Fruit fly (Drosophila melanogaster) whole organism, embryonic: ENCODE results near the gene can.

Experiments
- Ada2b ChIP-seq: fragments of 200-800 bp; sonication (Bioruptor generic); IDR thresholded peaks from 2 replicates; pipeline ENCODE4 v1.3.6; 2022; ENCODE audit warnings: missing biosample characterization, missing genetic modification characterization
- Atf6 ChIP-seq: fragments of 200-800 bp; sonication (Bioruptor generic); IDR thresholded peaks from 2 replicates; pipeline ENCODE4 v1.3.6; 2022; ENCODE audit warnings: missing biosample characterization, missing genetic modification characterization
- CG10147 ChIP-seq: fragments of 200-800 bp; sonication (Bioruptor generic); optimal IDR thresholded peaks from 2 replicates; lab custom pipeline; 2019; ENCODE audit warnings: missing biosample characterization, mild to moderate bottlenecking, missing genetic modification characterization, moderate library complexity
- CG10209 ChIP-seq: fragments of 200-800 bp; sonication (Bioruptor generic); optimal IDR thresholded peaks from 3 replicates; lab custom pipeline; 2017; ENCODE audit warnings: missing biosample characterization, mild to moderate bottlenecking, missing genetic modification characterization, missing genetic modification reagents
- CG10431 ChIP-seq: fragments of 200-800 bp; sonication (Bioruptor generic); optimal IDR thresholded peaks from 3 replicates; lab custom pipeline; 2018; ENCODE audit warnings: missing biosample characterization, mild to moderate bottlenecking, missing genetic modification characterization
- CG11456 ChIP-seq: fragments of 200-800 bp; sonication (Bioruptor generic); IDR thresholded peaks from 3 replicates; pipeline ENCODE4 v1.3.6; 2022; ENCODE audit warnings: missing biosample characterization, missing genetic modification characterization
- CG12942 ChIP-seq: fragments of 200-800 bp; sonication (Bioruptor generic); optimal IDR thresholded peaks from 3 replicates; lab custom pipeline; 2016; ENCODE audit warnings: missing biosample characterization, missing genetic modification characterization
- CG14441 ChIP-seq: fragments of 200-800 bp; sonication (Bioruptor generic); IDR thresholded peaks from 2 replicates; pipeline ENCODE4 v1.3.6; 2022; ENCODE audit warnings: missing biosample characterization, missing genetic modification characterization
- CG15011 ChIP-seq: fragments of 200-800 bp; sonication (Bioruptor generic); optimal IDR thresholded peaks from 3 replicates; lab custom pipeline; 2018; ENCODE audit warnings: missing biosample characterization, mild to moderate bottlenecking, missing genetic modification characterization
- CG1603 ChIP-seq: fragments of 200-800 bp; sonication (Bioruptor generic); optimal IDR thresholded peaks from 2 replicates; lab custom pipeline; 2019; ENCODE audit warnings: missing biosample characterization, mild to moderate bottlenecking, missing genetic modification characterization, moderate library complexity
- CG1647 ChIP-seq: fragments of 200-800 bp; sonication (Bioruptor generic); optimal IDR thresholded peaks from 3 replicates; lab custom pipeline; 2016; ENCODE audit warnings: missing biosample characterization, missing genetic modification characterization
- CG17328 ChIP-seq: fragments of 200-800 bp; sonication (Bioruptor generic); IDR thresholded peaks from 2 replicates; pipeline ENCODE4 v1.3.6; 2022; ENCODE audit warnings: missing biosample characterization, missing genetic modification characterization
- CG17385 ChIP-seq: fragments of 200-800 bp; sonication (Bioruptor generic); optimal IDR thresholded peaks from 3 replicates; lab custom pipeline; 2018; ENCODE audit warnings: missing biosample characterization, mild to moderate bottlenecking, missing genetic modification characterization
- CG1832 ChIP-seq: fragments of 200-800 bp; sonication (Bioruptor generic); optimal IDR thresholded peaks from 2 replicates; lab custom pipeline; 2017; ENCODE audit warnings: missing biosample characterization, mild to moderate bottlenecking, missing genetic modification characterization, inconsistent platforms
- CG18476 ChIP-seq: fragments of 200-800 bp; sonication (Bioruptor generic); optimal IDR thresholded peaks from 2 replicates; lab custom pipeline; 2016; ENCODE audit warnings: missing biosample characterization, mild to moderate bottlenecking, missing genetic modification characterization
- CG30403 ChIP-seq: fragments of 200-800 bp; sonication (Bioruptor generic); optimal IDR thresholded peaks from 3 replicates; lab custom pipeline; 2016; ENCODE audit warnings: missing biosample characterization, missing genetic modification characterization
- CG32532 ChIP-seq: fragments of 200-800 bp; sonication (Bioruptor generic); IDR thresholded peaks from 2 replicates; pipeline ENCODE4 v1.3.6; 2022; ENCODE audit warnings: missing biosample characterization, missing genetic modification characterization
- CG34376 ChIP-seq: fragments of 200-800 bp; sonication (Bioruptor generic); optimal IDR thresholded peaks from 2 replicates; lab custom pipeline; 2018; ENCODE audit warnings: missing biosample characterization, mild to moderate bottlenecking, missing genetic modification characterization
- CG3726 ChIP-seq: fragments of 200-800 bp; sonication (Bioruptor generic); IDR thresholded peaks from 3 replicates; pipeline ENCODE4, ENCODE4 v1.3.6; 2022; ENCODE audit warnings: missing biosample characterization, missing genetic modification characterization
- CG4707 ChIP-seq: fragments of 200-800 bp; sonication (Bioruptor generic); optimal IDR thresholded peaks from 2 replicates; lab custom pipeline; 2018; ENCODE audit warnings: missing biosample characterization, mild to moderate bottlenecking, missing genetic modification characterization, moderate library complexity
- CG5953 ChIP-seq: fragments of 200-800 bp; sonication (Bioruptor generic); IDR thresholded peaks from 2 replicates; pipeline ENCODE4 v1.3.6; 2022; ENCODE audit warnings: missing biosample characterization, missing genetic modification characterization
- CG6175 ChIP-seq: fragments of 200-800 bp; sonication (Bioruptor generic); IDR thresholded peaks from 3 replicates; pipeline ENCODE4 v1.3.6; 2022; ENCODE audit warnings: missing biosample characterization, missing genetic modification characterization
- CG7271 ChIP-seq: fragments of 200-800 bp; sonication (Bioruptor generic); optimal IDR thresholded peaks from 2 replicates; lab custom pipeline; 2018; ENCODE audit warnings: missing biosample characterization, mild to moderate bottlenecking, missing genetic modification characterization, moderate library complexity
- CG7372 ChIP-seq: fragments of 200-800 bp; sonication (Bioruptor generic); IDR thresholded peaks from 2 replicates; pipeline ENCODE4 v1.3.6; 2022; ENCODE audit warnings: missing biosample characterization, missing genetic modification characterization
- D ChIP-seq, 2 experiments: fragments of 200-800 bp in 1 of 2; fragments of >200 bp in 1 of 2; sonication (Bioruptor generic) in 1 of 2; optimal IDR thresholded peaks; 2 replicates in 1 of 2; 3 replicates in 1 of 2; lab custom pipeline; 2017; ENCODE audit warnings: mild to moderate bottlenecking in 1 of 2, missing biosample characterization in 1 of 2, missing genetic modification characterization in 1 of 2, missing genetic modification reagents in 1 of 2
- D19A ChIP-seq: fragments of 200-800 bp; optimal IDR thresholded peaks from 3 replicates; lab custom pipeline; 2019; ENCODE audit warnings: missing biosample characterization, mild to moderate bottlenecking, missing genetic modification characterization, moderate library complexity
- Elba2 ChIP-seq: fragments of 200-800 bp; sonication (Bioruptor generic); optimal IDR thresholded peaks from 3 replicates; lab custom pipeline; 2016; ENCODE audit warnings: missing biosample characterization, missing genetic modification characterization
- H15 ChIP-seq: fragments of 200-800 bp; sonication (Bioruptor generic); IDR thresholded peaks from 3 replicates; pipeline ENCODE4 v1.3.6; 2022; ENCODE audit warnings: missing biosample characterization, missing genetic modification characterization
- Med ChIP-seq: fragments of 200-800 bp; sonication (Bioruptor generic); peaks from one replicate; lab custom pipeline; 2016; ENCODE audit warnings: missing biosample characterization, missing genetic modification characterization, mild to moderate bottlenecking, inconsistent platforms, moderate library complexity
- Nf-YB ChIP-seq: fragments of 200-800 bp; sonication (Bioruptor generic); optimal IDR thresholded peaks from 3 replicates; lab custom pipeline; 2019; ENCODE audit warnings: missing biosample characterization, mild to moderate bottlenecking, missing genetic modification characterization, moderate library complexity
- Nf-YC ChIP-seq: fragments of 200-800 bp; optimal IDR thresholded peaks from 3 replicates; lab custom pipeline; 2019; ENCODE audit warnings: missing biosample characterization, mild to moderate bottlenecking, missing genetic modification characterization, moderate library complexity
- bcd ChIP-seq: fragments of 200-800 bp; sonication (Bioruptor generic); optimal IDR thresholded peaks from 2 replicates; lab custom pipeline; 2017; ENCODE audit warnings: missing biosample characterization, mild to moderate bottlenecking, missing genetic modification characterization
- corto ChIP-seq: fragments of 200-800 bp; sonication (Bioruptor generic); optimal IDR thresholded peaks from 2 replicates; lab custom pipeline; 2016; ENCODE audit warnings: missing biosample characterization, mild to moderate bottlenecking, missing genetic modification characterization, moderate library complexity
- dmrt11E ChIP-seq: fragments of 200-800 bp; sonication (Bioruptor generic); optimal IDR thresholded peaks from 3 replicates; lab custom pipeline; 2018; ENCODE audit warnings: missing biosample characterization, mild to moderate bottlenecking, missing genetic modification characterization, moderate library complexity
- fd64A ChIP-seq: fragments of 200-800 bp; sonication (Bioruptor generic); optimal IDR thresholded peaks from 3 replicates; lab custom pipeline; 2018; ENCODE audit warnings: missing biosample characterization, mild to moderate bottlenecking, missing genetic modification characterization
- gt ChIP-seq: fragments of 200-800 bp; sonication (Bioruptor generic); IDR thresholded peaks from 2 replicates; pipeline ENCODE4 v1.3.6; 2022; ENCODE audit warnings: missing biosample characterization, missing genetic modification characterization
- kay ChIP-seq: fragments of 200-800 bp; sonication (Bioruptor generic); optimal IDR thresholded peaks from 2 replicates; lab custom pipeline; 2016; ENCODE audit warnings: missing biosample characterization, missing genetic modification characterization
- mirr ChIP-seq: fragments of 200-800 bp; sonication (Bioruptor generic); optimal IDR thresholded peaks from 3 replicates; lab custom pipeline; 2018; ENCODE audit warnings: missing biosample characterization, mild to moderate bottlenecking, missing genetic modification characterization
- onecut ChIP-seq: fragments of 200-800 bp; sonication (Bioruptor generic); IDR thresholded peaks from 2 replicates; pipeline ENCODE4 v1.3.6; 2022; ENCODE audit warnings: missing biosample characterization, missing genetic modification characterization
- seq ChIP-seq: fragments of 200-800 bp; sonication (Bioruptor generic); IDR thresholded peaks from 2 replicates; pipeline ENCODE4 v1.3.6; 2022; ENCODE audit warnings: missing biosample characterization, missing genetic modification characterization
- slou ChIP-seq: fragments of 200-800 bp; sonication (Bioruptor generic); optimal IDR thresholded peaks from 3 replicates; lab custom pipeline; 2016; ENCODE audit warnings: missing biosample characterization, missing genetic modification characterization
- sqz ChIP-seq: fragments of 200-800 bp; sonication (Bioruptor generic); optimal IDR thresholded peaks from 3 replicates; lab custom pipeline; 2018; ENCODE audit warnings: missing biosample characterization, mild to moderate bottlenecking, missing genetic modification characterization
- tap ChIP-seq: fragments of 200-800 bp; optimal IDR thresholded peaks from 3 replicates; lab custom pipeline; 2019; ENCODE audit warnings: missing biosample characterization, mild to moderate bottlenecking, missing genetic modification characterization, moderate library complexity
- tio ChIP-seq: fragments of 200-800 bp; sonication (Bioruptor generic); optimal IDR thresholded peaks from 2 replicates; lab custom pipeline; 2017; ENCODE audit warnings: missing biosample characterization, missing genetic modification characterization, inconsistent platforms
- zen ChIP-seq: fragments of 200-800 bp; sonication (Bioruptor generic); optimal IDR thresholded peaks from 3 replicates; lab custom pipeline; 2018; ENCODE audit warnings: missing biosample characterization, mild to moderate bottlenecking, missing genetic modification characterization, moderate library complexity
- zf30C ChIP-seq: fragments of 200-800 bp; sonication (Bioruptor generic); optimal IDR thresholded peaks from 3 replicates; lab custom pipeline; 2018; ENCODE audit warnings: missing biosample characterization, mild to moderate bottlenecking, missing genetic modification characterization

can gene

DNA sequence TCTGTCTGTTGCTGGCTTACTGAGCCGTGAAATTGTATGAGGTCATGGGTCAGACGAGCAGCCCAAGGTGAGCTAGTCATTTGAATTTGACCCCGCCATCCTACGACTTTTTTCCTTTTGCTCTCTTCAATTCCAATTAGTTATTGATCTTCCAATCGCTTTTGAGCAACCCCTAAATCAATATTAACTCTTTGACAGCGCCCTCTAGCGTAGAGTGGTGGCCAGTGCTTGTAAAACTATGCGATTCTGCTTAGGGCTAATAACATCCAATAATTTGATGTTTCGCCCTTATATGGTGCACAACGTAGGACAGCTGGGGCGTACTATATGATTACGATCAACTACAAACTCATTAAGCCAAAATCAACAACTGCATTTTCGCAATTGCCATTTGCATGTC lies 14.9 kb upstream of the can start (continued):
- peak; percentile 20 for TF ChIP-seq CG7271 (tag; lab: Kevin White, UChicago)

DNA sequence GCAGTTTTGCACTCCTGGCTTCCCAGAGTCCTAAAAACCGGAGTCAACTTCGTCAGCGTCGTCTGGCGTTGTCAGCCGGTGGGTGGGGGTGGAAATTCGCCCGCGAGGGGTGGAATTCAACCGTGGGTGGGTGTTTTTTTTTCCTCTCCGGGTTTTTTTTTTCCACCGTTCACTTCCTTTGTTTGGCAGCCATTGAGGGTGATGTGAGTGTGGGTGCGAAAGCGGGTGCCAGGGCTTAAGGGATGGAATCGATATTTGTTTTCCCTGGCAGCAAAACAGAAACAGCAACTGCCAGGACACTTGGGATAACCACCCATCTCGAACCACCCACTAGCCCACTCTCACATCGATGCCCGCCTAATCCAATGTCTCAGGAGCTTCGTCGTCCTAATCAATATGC lies 12.6 kb upstream of the can start:
- TF ChIP-seq Nf-YB (GFP tag; lab: Kevin White, UChicago) (peak; percentile 22), Elba2 (GFP tag; lab: Kevin White, UChicago) (no peak), CG1647 (GFP tag; lab: Kevin White, UChicago) (no peak), CG10147 (GFP tag; lab: Kevin White, UChicago) (no peak), CG14441 (GFP tag; lab: Robert Waterston, UW) (no peak), kay (GFP tag; lab: Kevin White, UChicago) (no peak), seq (GFP tag; lab: Robert Waterston, UW) (peak; percentile 87), dmrt11E (no peak), CG6175 (GFP tag; lab: Robert Waterston, UW) (0 out of 3 replicates have a peak, but pooled peaks have one; percentile 18), gt (no peak), bcd (no peak), onecut (GFP tag; lab: Robert Waterston, UW) (peak; percentile 93), sqz (peak; percentile 86), mirr (GFP tag; lab: Kevin White, UChicago) (no peak), CG15011 (GFP tag; lab: Kevin White, UChicago) (no peak), CG12942 (no peak), CG3726 (GFP tag; lab: Robert Waterston, UW) (no peak), slou (GFP tag; lab: Kevin White, UChicago) (no peak), Nf-YC (tag; lab: Kevin White, UChicago) (peak; percentile 44), fd64A (GFP tag; lab: Kevin White, UChicago) (no peak)

DNA sequence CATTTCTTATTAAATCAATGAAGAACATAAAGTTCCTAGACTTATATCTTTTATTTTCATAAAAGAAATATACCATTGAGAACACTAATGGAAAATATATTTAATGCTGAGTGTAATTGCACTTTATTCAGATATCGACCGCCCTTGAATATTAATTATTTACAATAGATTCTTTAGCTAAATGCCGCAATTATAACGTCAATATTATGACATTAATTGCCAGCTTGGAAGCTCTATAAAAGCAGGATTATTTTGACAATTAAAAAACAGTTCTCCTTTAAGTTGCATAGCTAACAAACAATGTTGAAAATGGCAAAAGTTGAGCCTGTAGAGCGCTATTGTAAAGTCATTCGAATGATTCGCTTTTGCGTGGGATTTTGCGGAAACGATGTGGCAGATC lies 6.0 kb upstream of the can start, which contains the start of gene Or67d:
Or67d (plus strand) TSS at position 301 of the 400 bp plus-strand sequence.
- no peak for TF ChIP-seq corto (GFP tag; lab: Kevin White, UChicago)
- no peak for TF ChIP-seq CG17328 (GFP tag; lab: Robert Waterston, UW)
- TF ChIP-seq CG10209 (GFP tag; lab: Kevin White, UChicago): no peak
- no peak for TF ChIP-seq tap (tag; lab: Kevin White, UChicago)
- TF ChIP-seq Ada2b (GFP tag; lab: Robert Waterston, UW): no peak
- no peak for TF ChIP-seq tio
- TF ChIP-seq, all 482 proteins: peak for 0

DNA sequence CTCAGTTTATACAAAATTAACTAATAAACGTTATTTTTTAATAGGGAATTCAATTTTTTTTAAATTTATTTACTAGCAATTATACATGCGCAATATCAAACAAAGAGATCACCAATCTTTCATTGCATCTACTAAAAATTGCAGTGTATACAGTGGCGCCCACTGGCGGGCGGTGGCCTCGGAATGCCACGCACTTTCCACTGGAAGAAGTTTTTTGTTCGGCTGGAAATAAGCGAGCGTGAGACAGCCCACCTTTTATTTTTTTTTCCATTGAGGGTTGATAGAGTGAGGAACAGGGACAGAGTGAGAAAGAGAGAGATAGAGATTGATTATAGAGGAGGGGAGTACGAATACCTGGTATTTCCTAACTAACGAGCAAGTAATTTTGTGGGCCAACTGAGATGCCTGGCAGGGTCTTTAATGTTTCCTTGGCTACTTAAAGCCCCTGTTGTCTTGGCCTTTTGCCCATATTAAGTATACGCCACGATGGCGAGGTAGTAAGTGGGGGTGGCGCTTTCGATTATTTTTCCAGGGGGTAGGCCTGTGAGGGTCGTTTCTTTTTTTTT lies 4.8 kb upstream of the can start:
- peak; percentile 15 for TF ChIP-seq CG10431 (GFP tag; lab: Kevin White, UChicago)
- peak; percentile 12 for TF ChIP-seq CG17385 (GFP tag; lab: Kevin White, UChicago)
- TF ChIP-seq D19A (tag; lab: Kevin White, UChicago): peak; percentile 1
- 0 out of 2 replicates have a peak, but pooled peaks have one; percentile 22 for TF ChIP-seq CG5953 (GFP tag; lab: Robert Waterston, UW)
- no peak for TF ChIP-seq CG32532
- TF ChIP-seq CG18476 (GFP tag; lab: Kevin White, UChicago): no peak
- TF ChIP-seq CG34376 (GFP tag; lab: Kevin White, UChicago): no peak
- peak; percentile 80 for TF ChIP-seq Nf-YC (tag; lab: Kevin White, UChicago)
- TF ChIP-seq Med (GFP tag; lab: Kevin White, UChicago): no peak
- peak; percentile 20 for TF ChIP-seq CG4707 (GFP tag; lab: Kevin White, UChicago)
- peak; percentile 20 for TF ChIP-seq CG1603 (tag; lab: Kevin White, UChicago)
- peak; percentile 61 for TF ChIP-seq CG1832
- TF ChIP-seq zf30C (GFP tag; lab: Kevin White, UChicago): peak; percentile 73
- peak; percentile 62; the same call in 1 of the 3 replicates for TF ChIP-seq CG11456 (GFP tag; lab: Robert Waterston, UW)
- no peak for TF ChIP-seq CG30403 (GFP tag; lab: Kevin White, UChicago)
- no peak for TF ChIP-seq D (optimal IDR thresholded peaks at IDR 0.05; lab: Kevin White, UChicago)
- TF ChIP-seq D (GFP tag; optimal IDR thresholded peaks at IDR 0.05; lab: Kevin White, UChicago): peak; percentile 14
- peak; percentile 74 for TF ChIP-seq CG7372 (GFP tag; lab: Robert Waterston, UW)
- no peak for TF ChIP-seq Atf6 (GFP tag; lab: Robert Waterston, UW)
- peak; percentile 67 for TF ChIP-seq Nf-YB (GFP tag; lab: Kevin White, UChicago)
- TF ChIP-seq H15 (GFP tag; lab: Robert Waterston, UW): 0 out of 3 replicates have a peak, but pooled peaks have one; percentile 5
- peak; percentile 21 for TF ChIP-seq zen (tag; lab: Kevin White, UChicago)
